Fruit fly (Drosophila melanogaster): ENCODE results near the gene Ets65A.

Gene Ets65A

dm6 chr3L:6071454-6072189 lies 25.8 kb upstream of the Ets65A start, which contains the start of gene CG6602 (continued):
- TF ChIP-seq exex (tag; optimal IDR thresholded peaks at IDR 0.05) (peak; percentile 42), ci (GFP tag; IDR thresholded peaks at IDR 0.05) (peak; percentile 94), CG12942 (GFP tag; optimal IDR thresholded peaks at IDR 0.05) (peak; percentile 28), lab (GFP tag; optimal IDR thresholded peaks at IDR 0.05) (peak; percentile 92), CG17912 (GFP tag; optimal IDR thresholded peaks at IDR 0.05) (peak; percentile 59), CG6654 (GFP tag; optimal IDR thresholded peaks at IDR 0.05) (peak; percentile 61), CG11093 (GFP tag; IDR thresholded peaks at IDR 0.05) (no peak), CG3995 (GFP tag; optimal IDR thresholded peaks at IDR 0.05) (peak; percentile 38), lbe (GFP tag; optimal IDR thresholded peaks at IDR 0.05) (peak; percentile 38), tio (GFP tag; optimal IDR thresholded peaks at IDR 0.05) (peak; percentile 68), CG13287 (GFP tag; IDR thresholded peaks at IDR 0.05; ENCODE audit: partially characterized antibody) (no peak), CG32772 (GFP tag; IDR thresholded peaks at IDR 0.05) (peak; percentile 58), Awh (GFP tag; IDR thresholded peaks at IDR 0.05) (peak; percentile 34; the same call in 1 of the 2 replicates), dpn (GFP tag; optimal IDR thresholded peaks at IDR 0.05) (peak; percentile 32 to 76), dysf (GFP tag; IDR thresholded peaks at IDR 0.05) (peak; percentile 76; the same call in 2 of the 3 replicates), Chrac-16 (GFP tag; optimal IDR thresholded peaks at IDR 0.05) (no peak), Camta (GFP tag; optimal IDR thresholded peaks at IDR 0.05) (peak; percentile 60), CG12299 (tag; optimal IDR thresholded peaks at IDR 0.05) (no peak), Hey (tag; optimal IDR thresholded peaks at IDR 0.05) (no peak), gem (tag; optimal IDR thresholded peaks at IDR 0.05) (peak; percentile 49), nmo (GFP tag; optimal IDR thresholded peaks at IDR 0.05) (peak; percentile 61), emc (GFP tag; optimal IDR thresholded peaks at IDR 0.05) (peak; percentile 62), bab2 (GFP tag; optimal IDR thresholded peaks at IDR 0.05) (no peak), ind (GFP tag; optimal IDR thresholded peaks at IDR 0.05) (peak; percentile 63), CG7987 (GFP tag; optimal IDR thresholded peaks at IDR 0.05) (peak; percentile 91), cwo (GFP tag; optimal IDR thresholded peaks at IDR 0.05) (no peak), h (optimal IDR thresholded peaks at IDR 0.05) (no peak), CG7839 (tag; optimal IDR thresholded peaks at IDR 0.05) (peak; percentile 73), CG3065 (GFP tag; optimal IDR thresholded peaks at IDR 0.05) (peak; percentile 36), Oli (tag; optimal IDR thresholded peaks at IDR 0.05) (peak; percentile 37), fd96Cb (tag; optimal IDR thresholded peaks at IDR 0.05) (peak; percentile 57), fd3F (GFP tag; optimal IDR thresholded peaks at IDR 0.05) (peak; percentile 55), Lpt (GFP tag; optimal IDR thresholded peaks at IDR 0.05) (no peak), odd (GFP tag; optimal IDR thresholded peaks at IDR 0.05) (peak; percentile 45), Fer2 (tag; optimal IDR thresholded peaks at IDR 0.05) (peak; percentile 51), Sin3A (optimal IDR thresholded peaks at IDR 0.05) (no peak), CG34422 (GFP tag; IDR thresholded peaks at IDR 0.05) (peak; percentile 81), CG12219 (GFP tag; optimal IDR thresholded peaks at IDR 0.05) (peak; percentile 25), vnd (GFP tag; IDR thresholded peaks at IDR 0.05; ENCODE audit: partially characterized antibody) (no peak), vvl (GFP tag; IDR thresholded peaks at IDR 0.05) (peak; percentile 92), Blimp-1 (GFP tag; optimal IDR thresholded peaks at IDR 0.05) (peak; percentile 59), CG10654 (GFP tag; optimal IDR thresholded peaks at IDR 0.05) (peak; percentile 83), CG8478 (optimal IDR thresholded peaks at IDR 0.05) (no peak), wek (GFP tag; optimal IDR thresholded peaks at IDR 0.05) (peak; percentile 6), unpg (GFP tag; optimal IDR thresholded peaks at IDR 0.05) (peak; percentile 59), ssp (GFP tag; IDR thresholded peaks at IDR 0.05) (peak; percentile 66), sob (GFP tag; IDR thresholded peaks at IDR 0.05) (peak; percentile 80), CG13775 (GFP tag; optimal IDR thresholded peaks at IDR 0.05) (peak; percentile 69), nerfin-2 (GFP tag; IDR thresholded peaks at IDR 0.05; ENCODE audit: partially characterized antibody) (no peak), Adf1 (GFP tag; IDR thresholded peaks at IDR 0.05) (no peak)
